Fruit fly (Drosophila melanogaster): ENCODE results near the gene nsl1.
A peak's percentile ranks its signal among the peaks of the same experiment; 100 is the strongest.

The nsl1 gene

DNA sequence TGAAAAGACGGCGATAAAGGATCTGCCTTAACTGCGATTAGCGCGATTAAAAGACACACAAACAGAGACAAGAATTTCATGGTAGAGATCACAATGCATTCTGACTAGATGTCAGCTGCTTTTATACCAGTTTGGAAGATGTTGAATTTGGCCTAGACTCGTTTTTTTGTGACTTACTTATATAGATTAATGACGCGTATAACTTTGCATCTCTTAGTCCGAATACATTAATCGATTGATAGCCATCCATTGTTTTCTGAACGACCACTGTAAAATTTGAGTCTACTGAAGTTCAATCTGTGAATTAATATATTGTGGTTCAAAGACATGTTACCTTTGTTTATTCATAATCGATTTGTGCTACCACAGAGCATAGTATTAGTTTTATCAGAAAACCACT lies 18.3 kb upstream of the nsl1 start, which contains the start of gene CG45207:
CG45207 (minus strand) TSS at position 101 of the 400 bp plus-strand sequence.
- TF ChIP-seq CG5204 (GFP tag; optimal IDR thresholded peaks at IDR 0.05) (no peak), CG11617 (GFP tag; optimal IDR thresholded peaks at IDR 0.05) (no peak), CG1620 (GFP tag; optimal IDR thresholded peaks at IDR 0.05) (no peak), Mnt (GFP tag; optimal IDR thresholded peaks at IDR 0.05) (no peak), CG7045 (GFP tag; optimal IDR thresholded peaks at IDR 0.05) (no peak), cnc (optimal IDR thresholded peaks at IDR 0.05) (no peak), pad (GFP tag; optimal IDR thresholded peaks at IDR 0.05) (no peak), toe (GFP tag; optimal IDR thresholded peaks at IDR 0.05) (no peak), ovo (GFP tag; optimal IDR thresholded peaks at IDR 0.05) (no peak), CG7101 (tag; optimal IDR thresholded peaks at IDR 0.05) (no peak), bab1 (GFP tag; optimal IDR thresholded peaks at IDR 0.05) (no peak), Hr96 (GFP tag; optimal IDR thresholded peaks at IDR 0.05) (no peak), tj (GFP tag; optimal IDR thresholded peaks at IDR 0.05) (no peak), CG12768 (GFP tag; optimal IDR thresholded peaks at IDR 0.05) (no peak), cic (GFP tag; optimal IDR thresholded peaks at IDR 0.05) (no peak), kay (GFP tag; ENCODE audit: borderline replicate concordance) (no peak), Clk (GFP tag; optimal IDR thresholded peaks at IDR 0.05) (no peak), Crg-1 (GFP tag; optimal IDR thresholded peaks at IDR 0.05) (no peak), CG14711 (tag; optimal IDR thresholded peaks at IDR 0.05) (no peak)

DNA sequence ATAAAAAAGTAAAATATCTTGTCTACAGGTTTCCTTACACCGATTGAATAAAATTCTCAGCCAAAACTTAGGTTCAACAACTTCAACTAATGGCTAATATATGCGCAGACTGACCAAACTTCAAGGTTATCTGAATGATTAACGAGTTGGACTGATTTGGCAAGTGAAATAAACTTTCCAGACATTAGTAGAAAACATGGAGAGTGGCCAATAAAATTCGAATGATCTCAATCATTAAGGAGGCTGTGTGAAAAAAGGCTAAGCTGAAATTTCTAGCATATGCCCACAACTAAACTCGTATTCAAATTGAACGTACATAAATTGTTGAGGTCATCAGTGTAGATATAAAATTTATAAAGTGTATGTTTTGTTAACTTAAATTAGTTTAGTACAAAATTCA lies 14.1 kb upstream of the nsl1 start, which contains the start of gene CG5614:
CG5614 (plus strand) TSS at position 301 of the 400 bp plus-strand sequence.
- no peak for TF ChIP-seq Mnt (GFP tag; optimal IDR thresholded peaks at IDR 0.05)
- no peak for TF ChIP-seq Crg-1 (GFP tag; optimal IDR thresholded peaks at IDR 0.05)
- no peak for TF ChIP-seq CG7045 (GFP tag; optimal IDR thresholded peaks at IDR 0.05)
- no peak for TF ChIP-seq kay (GFP tag; ENCODE audit: borderline replicate concordance)
- no peak for TF ChIP-seq CG12768 (GFP tag; optimal IDR thresholded peaks at IDR 0.05)
- TF ChIP-seq CG5204 (GFP tag; optimal IDR thresholded peaks at IDR 0.05): no peak
- no peak for TF ChIP-seq toe (GFP tag; optimal IDR thresholded peaks at IDR 0.05)
- no peak for TF ChIP-seq cnc (optimal IDR thresholded peaks at IDR 0.05)
- TF ChIP-seq pad (GFP tag; optimal IDR thresholded peaks at IDR 0.05): no peak
- TF ChIP-seq Hr96 (GFP tag; optimal IDR thresholded peaks at IDR 0.05): no peak
- TF ChIP-seq tj (GFP tag; optimal IDR thresholded peaks at IDR 0.05): no peak
- no peak for TF ChIP-seq Clk (GFP tag; optimal IDR thresholded peaks at IDR 0.05)
- TF ChIP-seq CG33017 (tag; optimal IDR thresholded peaks at IDR 0.05): no peak
- no peak for TF ChIP-seq ovo (GFP tag; optimal IDR thresholded peaks at IDR 0.05)
- no peak for TF ChIP-seq bab1 (GFP tag; optimal IDR thresholded peaks at IDR 0.05)
- no peak for TF ChIP-seq CG7101 (tag; optimal IDR thresholded peaks at IDR 0.05)
- TF ChIP-seq CG14711 (tag; optimal IDR thresholded peaks at IDR 0.05): no peak
- TF ChIP-seq CG11617 (GFP tag; optimal IDR thresholded peaks at IDR 0.05): no peak
- TF ChIP-seq cic (GFP tag; optimal IDR thresholded peaks at IDR 0.05): no peak
- TF ChIP-seq CG1620 (GFP tag; optimal IDR thresholded peaks at IDR 0.05): no peak

DNA sequence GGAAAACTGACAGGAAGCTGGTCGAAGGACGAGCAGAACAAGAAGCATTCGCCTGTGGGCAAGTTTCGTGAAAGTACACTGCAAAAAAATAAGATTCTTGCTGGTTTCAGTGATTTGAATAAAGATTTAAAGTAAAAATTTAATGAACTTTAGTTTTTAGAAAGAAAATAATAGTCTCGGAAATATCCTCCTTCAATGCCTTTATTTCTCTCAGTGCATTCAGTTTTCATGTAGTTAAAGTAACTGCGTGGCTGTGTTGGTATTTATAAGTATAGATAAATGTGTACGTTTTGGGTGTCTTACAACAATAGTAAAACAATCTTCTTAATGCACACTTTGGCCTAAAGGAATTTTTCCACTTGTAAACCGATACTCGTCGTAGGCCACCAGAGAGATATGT lies 9.3 kb upstream of the nsl1 start:
- TF ChIP-seq Crg-1 (GFP tag; optimal IDR thresholded peaks at IDR 0.05) (no peak), CG12768 (GFP tag; optimal IDR thresholded peaks at IDR 0.05) (no peak), CG7045 (GFP tag; optimal IDR thresholded peaks at IDR 0.05) (no peak), CG14711 (tag; optimal IDR thresholded peaks at IDR 0.05) (no peak), CG33017 (tag; optimal IDR thresholded peaks at IDR 0.05) (no peak), Hr96 (GFP tag; optimal IDR thresholded peaks at IDR 0.05) (no peak), Mnt (GFP tag; optimal IDR thresholded peaks at IDR 0.05) (no peak), CG11617 (GFP tag; optimal IDR thresholded peaks at IDR 0.05) (no peak), CG1620 (GFP tag; optimal IDR thresholded peaks at IDR 0.05) (no peak), bab1 (GFP tag; optimal IDR thresholded peaks at IDR 0.05) (no peak), cic (GFP tag; optimal IDR thresholded peaks at IDR 0.05) (no peak), tj (GFP tag; optimal IDR thresholded peaks at IDR 0.05) (no peak), ovo (GFP tag; optimal IDR thresholded peaks at IDR 0.05) (no peak), cnc (optimal IDR thresholded peaks at IDR 0.05) (no peak), CG7101 (tag; optimal IDR thresholded peaks at IDR 0.05) (no peak)

DNA sequence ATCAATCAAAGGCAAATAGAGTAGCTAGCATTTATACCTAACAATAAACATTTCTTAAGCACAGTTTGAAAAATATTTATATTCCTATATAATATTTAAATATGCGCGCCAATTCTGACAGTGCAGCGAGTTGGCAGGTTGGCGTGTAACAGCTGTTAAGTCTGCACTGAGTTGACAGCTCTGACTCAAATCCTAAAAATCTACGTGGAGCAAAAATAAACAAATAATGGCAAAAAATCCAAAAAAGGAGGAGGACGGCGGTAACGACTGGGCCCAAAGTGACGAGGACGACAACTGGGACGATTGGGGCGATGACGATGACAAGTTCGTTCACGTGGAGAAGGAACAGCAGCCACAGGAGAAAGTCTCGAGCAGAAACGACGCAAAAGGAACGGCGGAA lies 7.0 kb upstream of the nsl1 start, which contains the start of gene CG9590:
CG9590 (plus strand) TSS at position 166 of the 400 bp plus-strand sequence.
- peak; percentile 0 for TF ChIP-seq bab1 (GFP tag; optimal IDR thresholded peaks at IDR 0.05)
- TF ChIP-seq kay (GFP tag; ENCODE audit: borderline replicate concordance): no peak

DNA sequence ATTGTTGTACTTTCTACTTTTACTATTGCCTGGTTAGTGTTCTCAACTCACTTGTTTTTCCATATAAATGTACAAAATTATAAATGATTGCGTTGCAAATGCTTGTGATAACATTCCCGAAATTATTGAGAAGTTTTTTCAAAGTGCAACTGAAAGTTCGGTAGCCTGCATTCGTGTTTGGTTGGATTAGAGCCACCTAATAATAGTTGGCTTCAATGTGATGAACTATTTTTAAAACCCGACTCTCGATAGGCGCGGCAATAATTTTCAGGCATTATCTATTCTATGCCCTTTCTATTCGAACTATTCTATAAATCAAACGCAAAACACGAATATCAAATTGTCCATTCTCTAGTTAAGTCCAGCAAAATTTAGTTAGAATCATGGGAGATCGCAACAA lies 5.4 kb upstream of the nsl1 start, which contains the start of gene Uros2:
Uros2 (plus strand) TSS at position 301 of the 400 bp plus-strand sequence.
- no peak for TF ChIP-seq CG1620 (GFP tag; optimal IDR thresholded peaks at IDR 0.05)
- TF ChIP-seq kay (GFP tag; ENCODE audit: borderline replicate concordance): no peak
- TF ChIP-seq bab1 (GFP tag; optimal IDR thresholded peaks at IDR 0.05): no peak
- TF ChIP-seq CG11617 (GFP tag; optimal IDR thresholded peaks at IDR 0.05): no peak
- TF ChIP-seq cnc (optimal IDR thresholded peaks at IDR 0.05): no peak
- no peak for TF ChIP-seq Crg-1 (GFP tag; optimal IDR thresholded peaks at IDR 0.05)
- no peak for TF ChIP-seq CG12768 (GFP tag; optimal IDR thresholded peaks at IDR 0.05)
- no peak for TF ChIP-seq tj (GFP tag; optimal IDR thresholded peaks at IDR 0.05)
- TF ChIP-seq Hr96 (GFP tag; optimal IDR thresholded peaks at IDR 0.05): no peak
- TF ChIP-seq CG7045 (GFP tag; optimal IDR thresholded peaks at IDR 0.05): no peak
- no peak for TF ChIP-seq cic (GFP tag; optimal IDR thresholded peaks at IDR 0.05)
- no peak for TF ChIP-seq CG7101 (tag; optimal IDR thresholded peaks at IDR 0.05)
- no peak for TF ChIP-seq ovo (GFP tag; optimal IDR thresholded peaks at IDR 0.05)
- TF ChIP-seq toe (GFP tag; optimal IDR thresholded peaks at IDR 0.05): no peak
- TF ChIP-seq pad (GFP tag; optimal IDR thresholded peaks at IDR 0.05): no peak
- TF ChIP-seq CG33017 (tag; optimal IDR thresholded peaks at IDR 0.05): no peak
- no peak for TF ChIP-seq Clk (GFP tag; optimal IDR thresholded peaks at IDR 0.05)

DNA sequence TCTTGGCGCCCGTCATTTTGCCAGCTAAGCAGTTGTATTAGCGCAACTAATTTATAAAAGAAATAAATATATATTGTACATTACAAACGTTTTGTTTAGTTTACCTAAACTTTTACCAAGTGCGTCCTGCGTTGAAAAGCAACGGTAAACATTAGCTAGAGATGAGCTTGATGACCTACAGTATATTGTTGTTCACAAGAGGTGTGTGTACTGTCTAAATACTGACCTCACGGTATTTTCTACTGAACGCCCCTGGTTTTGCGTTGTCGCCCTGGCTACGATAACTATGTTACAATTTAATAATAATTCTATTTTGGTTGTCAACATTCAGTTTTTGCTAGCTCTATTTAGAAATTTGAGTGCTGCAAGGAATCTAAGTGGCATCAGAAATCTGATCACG lies 1.2 kb upstream of the nsl1 start, which contains the start of gene Acyp2:
Acyp2 (plus strand) TSS at position 262 of the 400 bp plus-strand sequence.
- TF ChIP-seq CG7101 (tag; optimal IDR thresholded peaks at IDR 0.05) (no peak), ovo (GFP tag; optimal IDR thresholded peaks at IDR 0.05) (peak; percentile 60), CG1620 (GFP tag; optimal IDR thresholded peaks at IDR 0.05) (peak; percentile 33), CG11617 (GFP tag; optimal IDR thresholded peaks at IDR 0.05) (no peak), Clk (GFP tag; optimal IDR thresholded peaks at IDR 0.05) (no peak), bab1 (GFP tag; optimal IDR thresholded peaks at IDR 0.05) (peak; percentile 17), CG14711 (tag; optimal IDR thresholded peaks at IDR 0.05) (no peak), Hr96 (GFP tag; optimal IDR thresholded peaks at IDR 0.05) (no peak), toe (GFP tag; optimal IDR thresholded peaks at IDR 0.05) (peak; percentile 67), Mnt (GFP tag; optimal IDR thresholded peaks at IDR 0.05) (peak; percentile 37), tj (GFP tag; optimal IDR thresholded peaks at IDR 0.05) (no peak), cic (GFP tag; optimal IDR thresholded peaks at IDR 0.05) (no peak), CG33017 (tag; optimal IDR thresholded peaks at IDR 0.05) (no peak), CG7045 (GFP tag; optimal IDR thresholded peaks at IDR 0.05) (no peak), pad (GFP tag; optimal IDR thresholded peaks at IDR 0.05) (peak; percentile 6), CG12768 (GFP tag; optimal IDR thresholded peaks at IDR 0.05) (no peak), cnc (optimal IDR thresholded peaks at IDR 0.05) (no peak), Crg-1 (GFP tag; optimal IDR thresholded peaks at IDR 0.05) (no peak), CG5204 (GFP tag; optimal IDR thresholded peaks at IDR 0.05) (no peak), kay (GFP tag; ENCODE audit: borderline replicate concordance) (no peak)

Measured in whole organism, adult.